Worm (Caenorhabditis elegans) whole organism, L3 larva: Measurements from ENCODE around the gene bath-7.

Experiments used
- R02D3.7 ChIP-seq: fragments of 150-350 bp; optimal IDR thresholded peaks from 2 replicates; lab custom pipeline; 2014; ENCODE audit warnings: missing biosample characterization, missing genetic modification characterization
- ZK546.5 ChIP-seq: sonication (generic microtip); optimal IDR thresholded peaks from 2 replicates; lab custom pipeline; 2017; ENCODE audit warnings: missing biosample characterization, missing genetic modification characterization
- aly-2 ChIP-seq: fragments of 150-350 bp; optimal IDR thresholded peaks from 2 replicates; lab custom pipeline; 2014; ENCODE audit warnings: missing biosample characterization, missing genetic modification characterization
- ceh-16 ChIP-seq: sonication (generic microtip); optimal IDR thresholded peaks from 2 replicates; lab custom pipeline; 2017; ENCODE audit warnings: missing biosample characterization, missing genetic modification characterization
- ceh-28 ChIP-seq: fragments of 150-350 bp; optimal IDR thresholded peaks from 2 replicates; lab custom pipeline; 2014; ENCODE audit warnings: missing biosample characterization, missing genetic modification reagents, missing genetic modification characterization
- ceh-82 ChIP-seq: fragments of 150-350 bp; optimal IDR thresholded peaks from 2 replicates; lab custom pipeline; 2014; ENCODE audit warnings: missing biosample characterization, missing genetic modification characterization
- egl-27 ChIP-seq: sonication (generic microtip); optimal IDR thresholded peaks from 4 replicates; lab custom pipeline; 2017; ENCODE audit warnings: missing biosample characterization, missing genetic modification reagents, missing genetic modification characterization
- egl-5 ChIP-seq: fragments of 150-350 bp; optimal IDR thresholded peaks from 2 replicates; lab custom pipeline; 2017; ENCODE audit warnings: missing biosample characterization, missing genetic modification reagents, missing genetic modification characterization, inconsistent platforms
- elt-3 ChIP-seq, 3 experiments: fragments of 150-350 bp in 1 of 3; sonication (generic microtip) in 2 of 3; optimal IDR thresholded peaks; 2 replicates in 2 of 3; 4 replicates in 1 of 3; lab custom pipeline; 2014 to 2017; ENCODE audit warnings: missing biosample characterization in 3 of 3, missing genetic modification characterization in 3 of 3
- eor-1 ChIP-seq, 2 experiments: fragments of 150-350 bp; optimal IDR thresholded peaks; 2 replicates each; lab custom pipeline; 2014 to 2018; ENCODE audit warnings: missing biosample characterization in 2 of 2, missing genetic modification characterization in 2 of 2
- fkh-10 ChIP-seq: sonication (generic microtip); optimal IDR thresholded peaks from 2 replicates; lab custom pipeline; 2017; ENCODE audit warnings: missing biosample characterization, missing genetic modification reagents, missing genetic modification characterization
- fkh-2 ChIP-seq: fragments of 150-350 bp; optimal IDR thresholded peaks from 2 replicates; lab custom pipeline; 2014; ENCODE audit warnings: missing biosample characterization, missing genetic modification reagents, missing genetic modification characterization
- fos-1 ChIP-seq: fragments of 150-350 bp; optimal IDR thresholded peaks from 2 replicates; lab custom pipeline; 2014; ENCODE audit warnings: missing biosample characterization, missing genetic modification characterization
- hmg-11 ChIP-seq: sonication (generic microtip); optimal IDR thresholded peaks from 2 replicates; lab custom pipeline; 2016; ENCODE audit warnings: missing genetic modification characterization, missing compliant biosample characterization
- lin-39 ChIP-seq: fragments of 150-350 bp; optimal IDR thresholded peaks from 2 replicates; lab custom pipeline; 2018; ENCODE audit warnings: missing biosample characterization, missing genetic modification reagents, missing genetic modification characterization
- lsy-12 ChIP-seq: sonication (generic microtip); optimal IDR thresholded peaks from 2 replicates; lab custom pipeline; 2016; ENCODE audit warnings: mild to moderate bottlenecking, missing genetic modification characterization, missing compliant biosample characterization
- mdl-1 ChIP-seq: fragments of 150-350 bp; optimal IDR thresholded peaks from 2 replicates; lab custom pipeline; 2014; ENCODE audit warnings: missing biosample characterization, missing genetic modification characterization
- mml-1 ChIP-seq: fragments of 150-350 bp; sonication (generic microtip); optimal IDR thresholded peaks from 3 replicates; lab custom pipeline; 2014; ENCODE audit warnings: missing biosample characterization, missing genetic modification characterization
- nfya-1 ChIP-seq: sonication (generic microtip); optimal IDR thresholded peaks from 2 replicates; lab custom pipeline; 2017; ENCODE audit warnings: missing genetic modification characterization, mild to moderate bottlenecking, missing compliant biosample characterization, antibody characterized with exemption, moderate library complexity; ENCODE audit not compliant: insufficient read depth
- nhr-12 ChIP-seq: fragments of 150-350 bp; optimal IDR thresholded peaks from 2 replicates; lab custom pipeline; 2014; ENCODE audit warnings: missing biosample characterization, missing genetic modification characterization
- nhr-23 ChIP-seq: fragments of 150-350 bp; optimal IDR thresholded peaks from 2 replicates; lab custom pipeline; 2014; ENCODE audit warnings: missing biosample characterization, missing genetic modification reagents, missing genetic modification characterization
- nhr-25 ChIP-seq: sonication (generic microtip); optimal IDR thresholded peaks from 2 replicates; lab custom pipeline; 2017; ENCODE audit warnings: missing biosample characterization, missing genetic modification characterization
- nhr-28 ChIP-seq: fragments of 150-350 bp; optimal IDR thresholded peaks from 2 replicates; lab custom pipeline; 2014; ENCODE audit warnings: missing biosample characterization, missing genetic modification characterization
- nhr-43 ChIP-seq: sonication (generic microtip); optimal IDR thresholded peaks from 2 replicates; lab custom pipeline; 2016; ENCODE audit warnings: mild to moderate bottlenecking, missing genetic modification characterization, missing compliant biosample characterization; ENCODE audit not compliant: poor library complexity, severe bottlenecking
- nhr-67 ChIP-seq: fragments of 150-350 bp; optimal IDR thresholded peaks from 2 replicates; lab custom pipeline; 2014; ENCODE audit warnings: missing biosample characterization, missing genetic modification characterization
- nhr-76 ChIP-seq: fragments of 150-350 bp; sonication (generic microtip); optimal IDR thresholded peaks from 5 replicates; lab custom pipeline; 2014; ENCODE audit warnings: missing biosample characterization, missing genetic modification characterization
- nhr-77 ChIP-seq: fragments of 150-350 bp; optimal IDR thresholded peaks from 2 replicates; lab custom pipeline; 2014; ENCODE audit warnings: missing biosample characterization, missing genetic modification characterization
- pha-4 ChIP-seq: fragments of 150-350 bp; optimal IDR thresholded peaks from 2 replicates; lab custom pipeline; 2014; ENCODE audit warnings: missing biosample characterization, missing genetic modification reagents, missing genetic modification characterization
- sea-2 ChIP-seq: fragments of 150-350 bp; sonication (generic microtip); optimal IDR thresholded peaks from 4 replicates; lab custom pipeline; 2014; ENCODE audit warnings: missing biosample characterization, missing genetic modification reagents, missing genetic modification characterization
- skn-1 ChIP-seq: fragments of 150-350 bp; optimal IDR thresholded peaks from 2 replicates; lab custom pipeline; 2014; ENCODE audit warnings: missing biosample characterization, missing genetic modification characterization
- snpc-4 ChIP-seq: fragments of 150-350 bp; optimal IDR thresholded peaks from 2 replicates; lab custom pipeline; 2014; ENCODE audit warnings: missing biosample characterization, missing genetic modification characterization
- tbx-2 ChIP-seq: sonication (generic microtip); optimal IDR thresholded peaks from 2 replicates; lab custom pipeline; 2016; ENCODE audit warnings: mild to moderate bottlenecking, missing genetic modification characterization, missing compliant biosample characterization
- unc-39 ChIP-seq: sonication (generic microtip); optimal IDR thresholded peaks from 4 replicates; lab custom pipeline; 2017; ENCODE audit warnings: missing biosample characterization, missing genetic modification characterization
- zag-1 ChIP-seq: fragments of 150-350 bp; optimal IDR thresholded peaks from 2 replicates; lab custom pipeline; 2014; ENCODE audit warnings: missing biosample characterization, missing genetic modification characterization
- ztf-11 ChIP-seq: fragments of 150-350 bp; optimal IDR thresholded peaks from 2 replicates; lab custom pipeline; 2014; ENCODE audit warnings: missing biosample characterization, missing genetic modification characterization

bath-7 gene

DNA sequence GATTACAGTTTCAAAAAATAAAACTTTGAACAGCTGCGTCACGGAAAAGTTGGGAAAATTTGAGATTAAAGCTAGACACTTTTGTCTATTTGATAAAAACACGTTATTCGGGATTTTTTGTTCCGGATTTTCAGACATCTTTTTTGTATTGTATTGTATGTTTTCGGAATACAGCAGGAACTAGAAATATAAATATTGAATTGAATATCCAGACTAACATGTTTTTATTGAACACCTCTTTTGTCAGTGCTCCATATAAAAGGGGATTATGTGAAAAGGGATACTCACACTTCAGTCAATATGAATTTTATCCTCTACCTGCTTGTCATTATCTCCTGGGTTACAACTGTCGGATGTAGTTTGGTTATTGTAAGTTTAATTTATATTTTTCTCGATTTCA, 27.0 kb downstream of the bath-7 start, which contains the start of gene C16C4.1:
Gene C16C4.1, plus strand, starts transcription at position 301 of the 400 bp plus-strand sequence.
- TF ChIP-seq mdl-1 (no peak), R02D3.7 (no peak), nhr-28 (tag; lab: Kevin White, UChicago) (no peak), nfya-1 (no peak), ceh-16 (tag; lab: Kevin White, UChicago) (no peak), unc-39 (tag; lab: Kevin White, UChicago) (no peak), egl-27 (tag; lab: Kevin White, UChicago) (no peak), ZK546.5 (tag; lab: Kevin White, UChicago) (no peak), pha-4 (tag; lab: Kevin White, UChicago) (no peak), nhr-77 (tag; lab: Kevin White, UChicago) (no peak), skn-1 (no peak), snpc-4 (tag; lab: Kevin White, UChicago) (no peak), eor-1 (tag; optimal IDR thresholded peaks at IDR 0.05; lab: Kevin White, UChicago) (no peak), ceh-82 (no peak), mml-1 (no peak), hmg-11 (tag; lab: Kevin White, UChicago) (no peak), lsy-12 (tag; lab: Kevin White, UChicago) (no peak), fkh-2 (tag; lab: Kevin White, UChicago) (no peak)

DNA sequence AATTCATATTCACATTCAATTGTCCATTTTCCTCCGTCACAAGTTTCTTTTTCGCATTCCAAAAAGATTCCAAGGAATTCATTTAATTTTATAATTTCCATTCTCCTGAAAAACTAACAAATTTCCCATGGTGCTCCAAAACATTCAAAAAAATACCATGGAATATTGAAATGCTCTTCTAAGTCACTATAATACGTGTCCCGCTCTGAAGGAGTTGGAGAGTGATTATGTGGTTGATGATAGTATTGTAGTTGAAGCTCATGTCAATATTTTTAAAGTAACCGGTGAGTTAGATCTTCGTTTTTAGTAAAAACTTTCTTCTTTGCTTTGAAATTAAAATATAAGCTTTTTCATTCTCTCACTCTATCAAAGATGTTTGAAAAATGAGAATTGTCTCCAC, 30.2 kb downstream of the bath-7 start, which contains the start of gene math-9:
Gene math-9, minus strand, starts transcription at position 101 of the 400 bp plus-strand sequence.
- no peak for TF ChIP-seq egl-5
- TF ChIP-seq tbx-2 (tag; lab: Kevin White, UChicago): no peak
- TF ChIP-seq mdl-1: no peak
- no peak for TF ChIP-seq hmg-11 (tag; lab: Kevin White, UChicago)
- TF ChIP-seq elt-3 (tag; optimal IDR thresholded peaks at IDR 0.05; lab: Kevin White, UChicago): no peak
- TF ChIP-seq zag-1 (tag; lab: Kevin White, UChicago): no peak
- no peak for TF ChIP-seq snpc-4 (tag; lab: Kevin White, UChicago)
- no peak for TF ChIP-seq aly-2 (tag; lab: Kevin White, UChicago)
- no peak for TF ChIP-seq nhr-77 (tag; lab: Kevin White, UChicago)
- no peak for TF ChIP-seq nhr-23 (tag; lab: Kevin White, UChicago)

DNA sequence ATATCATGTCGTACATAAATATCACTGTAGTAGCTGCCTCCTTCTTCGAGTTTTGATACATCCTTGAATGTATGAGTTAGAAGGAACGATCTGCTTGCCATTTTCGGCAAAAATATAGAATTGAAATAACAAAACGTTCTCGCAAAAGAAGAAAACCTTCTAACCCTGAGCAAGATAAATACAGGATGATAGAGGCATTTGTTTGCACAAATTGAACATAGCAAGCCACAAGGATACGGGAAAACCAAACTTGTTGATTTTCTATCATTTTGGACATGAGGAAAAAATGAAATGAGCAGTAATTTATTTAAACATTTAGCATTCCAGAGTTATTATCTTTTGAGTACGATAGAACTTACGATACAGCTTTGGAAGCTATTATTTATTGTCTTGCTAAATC, 31.8 kb downstream of the bath-7 start, which contains the start of gene math-8:
Gene math-8, minus strand, starts transcription at position 101 of the 400 bp plus-strand sequence.
- no peak for TF ChIP-seq nhr-43 (tag; lab: Kevin White, UChicago)
- TF ChIP-seq ceh-16 (tag; lab: Kevin White, UChicago): no peak
- no peak for TF ChIP-seq ceh-28
- no peak for TF ChIP-seq snpc-4 (tag; lab: Kevin White, UChicago)
- no peak for TF ChIP-seq zag-1 (tag; lab: Kevin White, UChicago)
- TF ChIP-seq nhr-12 (tag; lab: Kevin White, UChicago): no peak
- no peak for TF ChIP-seq lin-39 (tag; lab: Kevin White, UChicago)
- TF ChIP-seq eor-1 (tag; optimal IDR thresholded peaks at IDR 0.05; lab: Kevin White, UChicago): no peak
- no peak for TF ChIP-seq ztf-11

- TF ChIP-seq aly-2 (tag; lab: Kevin White, UChicago) (no peak), nhr-25 (no peak), fkh-10 (GFP tag; lab: Kevin White, UChicago) (no peak), sea-2 (no peak), nhr-67 (no peak), nhr-12 (tag; lab: Kevin White, UChicago) (no peak), fkh-2 (tag; lab: Kevin White, UChicago) (no peak), ceh-28 (no peak), ceh-82 (no peak), ztf-11 (no peak), egl-27 (tag; lab: Kevin White, UChicago) (no peak), tbx-2 (tag; lab: Kevin White, UChicago) (no peak), zag-1 (tag; lab: Kevin White, UChicago) (no peak), nhr-76 (tag; lab: Kevin White, UChicago) (no peak)
Observed at ce11 chrII:1886379-1886778, 34.5 kb downstream of the bath-7 start, which contains the start of gene math-7. Gene math-7, minus strand, starts transcription at chrII:1886479.

DNA sequence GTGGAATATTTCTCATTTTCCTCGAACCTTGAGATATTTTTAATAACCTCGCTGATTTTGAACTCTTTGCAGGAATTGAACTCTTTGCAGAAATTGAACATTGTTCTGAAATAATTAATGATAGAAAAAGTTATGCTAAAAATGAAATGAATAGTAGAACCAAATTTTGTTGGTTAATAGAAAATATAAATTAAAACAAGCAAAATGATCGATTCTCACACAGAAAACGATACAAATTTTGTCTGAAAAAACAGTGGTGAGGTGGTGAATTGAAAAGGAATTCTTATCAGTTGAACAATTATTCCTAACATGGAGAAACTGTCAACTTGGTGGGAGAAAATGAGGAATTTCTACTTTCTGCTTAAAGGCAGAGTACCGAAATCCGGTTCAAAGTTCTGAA, 36.3 kb downstream of the bath-7 start, which contains the start of gene math-6:
Gene math-6, minus strand, starts transcription at position 101 of the 400 bp plus-strand sequence.
- TF ChIP-seq fos-1 (tag; lab: Kevin White, UChicago): no peak
- TF ChIP-seq hmg-11 (tag; lab: Kevin White, UChicago): no peak
- no peak for TF ChIP-seq unc-39 (tag; lab: Kevin White, UChicago)
- TF ChIP-seq fkh-10 (GFP tag; lab: Kevin White, UChicago): no peak
- TF ChIP-seq ZK546.5 (tag; lab: Kevin White, UChicago): no peak
